Worm (Caenorhabditis elegans) whole organism, late embryonic: ENCODE data around the gene F36H5.10.

Experiments
- C08G9.2 ChIP-seq: sonication (generic microtip); optimal IDR thresholded peaks from 2 replicates; lab custom pipeline; 2016; ENCODE audit warnings: mild to moderate bottlenecking, missing genetic modification characterization, moderate library complexity, missing compliant biosample characterization
- C38D4.7 ChIP-seq: fragments of 200-800 bp; sonication (Bioruptor generic); optimal IDR thresholded peaks from 2 replicates; lab custom pipeline; 2018; ENCODE audit warnings: mild to moderate bottlenecking, missing genetic modification characterization, moderate library complexity, missing compliant biosample characterization
- K02D7.2 ChIP-seq: sonication (generic microtip); optimal IDR thresholded peaks from 2 replicates; lab custom pipeline; 2017; ENCODE audit warnings: mild to moderate bottlenecking, missing genetic modification characterization, missing compliant biosample characterization
- K09A11.1 ChIP-seq: sonication (generic microtip); optimal IDR thresholded peaks from 2 replicates; lab custom pipeline; 2017; ENCODE audit warnings: antibody characterized with exemption, mild to moderate bottlenecking, missing genetic modification characterization, missing compliant biosample characterization; ENCODE audit not compliant: insufficient read depth
- T23F11.4 ChIP-seq: fragments of 200-800 bp; sonication (Bioruptor generic); optimal IDR thresholded peaks from 2 replicates; lab custom pipeline; 2018; ENCODE audit warnings: mild to moderate bottlenecking, missing genetic modification characterization, missing compliant biosample characterization
- Y22D7AL.16 ChIP-seq: sonication (generic microtip); optimal IDR thresholded peaks from 2 replicates; lab custom pipeline; 2016; ENCODE audit warnings: missing genetic modification characterization, missing compliant biosample characterization
- ama-1 ChIP-seq: fragments of 150-350 bp; optimal IDR thresholded peaks from 2 replicates; lab custom pipeline; 2014
- ceh-14 ChIP-seq: sonication (generic microtip); optimal IDR thresholded peaks from 2 replicates; lab custom pipeline; 2016; ENCODE audit warnings: missing genotype, missing genetic modification characterization, missing compliant biosample characterization
- ceh-18 ChIP-seq: sonication (generic microtip); optimal IDR thresholded peaks from 2 replicates; lab custom pipeline; 2016; ENCODE audit warnings: missing genetic modification characterization, missing compliant biosample characterization
- ceh-22 ChIP-seq: sonication (generic microtip); optimal IDR thresholded peaks from 2 replicates; lab custom pipeline; 2017; ENCODE audit warnings: missing biosample characterization, missing genetic modification characterization
- ceh-30 ChIP-seq: fragments of 150-350 bp; optimal IDR thresholded peaks from 2 replicates; lab custom pipeline; 2014; ENCODE audit warnings: missing biosample characterization, missing genetic modification characterization
- ceh-31 ChIP-seq: sonication (generic microtip); optimal IDR thresholded peaks from 2 replicates; lab custom pipeline; 2016; ENCODE audit warnings: missing genetic modification characterization, missing compliant biosample characterization
- ceh-45 ChIP-seq: fragments of 200-800 bp; sonication (Bioruptor generic); IDR thresholded peaks from 2 replicates; pipeline ENCODE4 v1.3.6; 2022; ENCODE audit warnings: missing genetic modification reagents, missing genetic modification characterization, missing compliant biosample characterization
- ceh-48 ChIP-seq: sonication (generic microtip); optimal IDR thresholded peaks from 2 replicates; lab custom pipeline; 2016; ENCODE audit warnings: missing genetic modification characterization, inconsistent platforms, missing compliant biosample characterization
- ceh-9 ChIP-seq: sonication (generic microtip); optimal IDR thresholded peaks from 2 replicates; lab custom pipeline; 2016; ENCODE audit warnings: mild to moderate bottlenecking, missing genetic modification characterization, inconsistent platforms, missing compliant biosample characterization
- che-1 ChIP-seq: sonication (generic microtip); optimal IDR thresholded peaks from 2 replicates; lab custom pipeline; 2016; ENCODE audit warnings: mild to moderate bottlenecking, missing genetic modification characterization, missing compliant biosample characterization
- dve-1 ChIP-seq: sonication (generic microtip); optimal IDR thresholded peaks from 2 replicates; lab custom pipeline; 2017; ENCODE audit warnings: antibody characterized with exemption, mild to moderate bottlenecking, missing genetic modification characterization, missing compliant biosample characterization
- elt-4 ChIP-seq: sonication (generic microtip); optimal IDR thresholded peaks from 2 replicates; lab custom pipeline; 2016; ENCODE audit warnings: missing genetic modification characterization, missing compliant biosample characterization
- eyg-1 ChIP-seq: sonication (generic microtip); optimal IDR thresholded peaks from 2 replicates; lab custom pipeline; 2016; ENCODE audit warnings: missing genotype, missing genetic modification characterization, missing compliant biosample characterization
- fax-1 ChIP-seq: sonication (generic microtip); optimal IDR thresholded peaks from 2 replicates; lab custom pipeline; 2016; ENCODE audit warnings: missing genotype, missing genetic modification characterization, missing compliant biosample characterization
- fkh-10 ChIP-seq: fragments of 150-350 bp; optimal IDR thresholded peaks from 2 replicates; lab custom pipeline; 2014; ENCODE audit warnings: missing biosample characterization, missing genetic modification reagents, missing genetic modification characterization
- hlh-13 ChIP-seq: fragments of 200-800 bp; sonication (Bioruptor generic); optimal IDR thresholded peaks from 2 replicates; lab custom pipeline; 2018; ENCODE audit warnings: mild to moderate bottlenecking, missing genetic modification characterization, missing compliant biosample characterization
- hlh-15 ChIP-seq: sonication (generic microtip); optimal IDR thresholded peaks from 2 replicates; lab custom pipeline; 2016; ENCODE audit warnings: missing genetic modification characterization, missing compliant biosample characterization
- hlh-30 ChIP-seq: sonication (generic microtip); optimal IDR thresholded peaks from 2 replicates; lab custom pipeline; 2017; ENCODE audit warnings: antibody characterized with exemption, missing genetic modification characterization, missing compliant biosample characterization; ENCODE audit not compliant: insufficient read depth
- hlh-6 ChIP-seq: sonication (generic microtip); optimal IDR thresholded peaks from 2 replicates; lab custom pipeline; 2016; ENCODE audit warnings: missing genotype, missing genetic modification characterization, missing compliant biosample characterization
- madf-2 ChIP-seq: sonication (generic microtip); optimal IDR thresholded peaks from 2 replicates; lab custom pipeline; 2017; ENCODE audit warnings: missing genetic modification characterization, missing compliant biosample characterization
- mec-3 ChIP-seq: sonication (generic microtip); optimal IDR thresholded peaks from 2 replicates; lab custom pipeline; 2016; ENCODE audit warnings: borderline replicate concordance, missing genetic modification characterization, missing compliant biosample characterization
- nfya-1 ChIP-seq: sonication (generic microtip); optimal IDR thresholded peaks from 2 replicates; lab custom pipeline; 2017; ENCODE audit warnings: missing genetic modification characterization, mild to moderate bottlenecking, missing compliant biosample characterization, antibody characterized with exemption, moderate library complexity
- nhr-232 ChIP-seq: sonication (generic microtip); optimal IDR thresholded peaks from 2 replicates; lab custom pipeline; 2016; ENCODE audit warnings: missing genetic modification characterization, missing compliant biosample characterization
- pag-3 ChIP-seq: sonication (generic microtip); optimal IDR thresholded peaks from 2 replicates; lab custom pipeline; 2016; ENCODE audit warnings: missing compliant biosample characterization, missing genetic modification characterization, borderline replicate concordance
- pat-9 ChIP-seq: fragments of 200-800 bp; sonication (Bioruptor generic); optimal IDR thresholded peaks from 2 replicates; lab custom pipeline; 2018; ENCODE audit warnings: mild to moderate bottlenecking, missing genetic modification characterization, moderate library complexity, missing compliant biosample characterization
- pax-1 ChIP-seq: fragments of 150-350 bp; optimal IDR thresholded peaks from 2 replicates; lab custom pipeline; 2014; ENCODE audit warnings: missing biosample characterization, missing genetic modification characterization
- pha-4 ChIP-seq: fragments of 150-350 bp; optimal IDR thresholded peaks from 2 replicates; lab custom pipeline; 2018; ENCODE audit warnings: missing biosample characterization, missing genetic modification reagents, missing genetic modification characterization
- pqm-1 ChIP-seq: sonication (generic microtip); optimal IDR thresholded peaks from 2 replicates; lab custom pipeline; 2016; ENCODE audit warnings: missing genetic modification characterization, missing compliant biosample characterization
- rnt-1 ChIP-seq: sonication (generic microtip); optimal IDR thresholded peaks from 2 replicates; lab custom pipeline; 2016; ENCODE audit warnings: missing genetic modification characterization, missing compliant biosample characterization
- sox-2 ChIP-seq: fragments of 200-800 bp; sonication (Bioruptor generic); IDR thresholded peaks from 2 replicates; pipeline ENCODE4 v1.3.6; 2022; ENCODE audit warnings: missing genetic modification reagents, missing genetic modification characterization, missing compliant biosample characterization
- syd-9 ChIP-seq: sonication (generic microtip); optimal IDR thresholded peaks from 2 replicates; lab custom pipeline; 2016; ENCODE audit warnings: mild to moderate bottlenecking, missing genetic modification characterization, moderate library complexity, missing compliant biosample characterization
- ttx-3 ChIP-seq: sonication (generic microtip); optimal IDR thresholded peaks from 2 replicates; lab custom pipeline; 2016; ENCODE audit warnings: missing genetic modification reagents, missing genetic modification characterization, missing compliant biosample characterization
- unc-86 ChIP-seq: sonication (generic microtip); optimal IDR thresholded peaks from 2 replicates; lab custom pipeline; 2016; ENCODE audit warnings: missing genetic modification characterization, missing compliant biosample characterization
- zip-5 ChIP-seq: sonication (generic microtip); optimal IDR thresholded peaks from 2 replicates; lab custom pipeline; 2016; ENCODE audit warnings: missing genetic modification characterization, missing compliant biosample characterization
- ztf-16 ChIP-seq: sonication (generic microtip); optimal IDR thresholded peaks from 2 replicates; lab custom pipeline; 2017; ENCODE audit warnings: missing genetic modification characterization, missing compliant biosample characterization

The F36H5.10 gene

ce11 chrII:1784799-1785198 is 27.7 kb downstream of the F36H5.10 start, which contains the start of gene C08F1.11:
TSS of gene C08F1.11 (minus strand) at chrII:1784899.
- TF ChIP-seq zip-5 (no peak), syd-9 (tag; lab: Kevin White, UChicago) (no peak), hlh-13 (GFP tag; lab: Kevin White, UChicago) (no peak)

- TF ChIP-seq ama-1 (lab: Kevin White, UChicago) = no peak
- TF ChIP-seq zip-5 = no peak
- TF ChIP-seq pqm-1 = no peak
- TF ChIP-seq nfya-1 (tag; lab: Kevin White, UChicago) = no peak
- no peak for TF ChIP-seq eyg-1 (tag; lab: Kevin White, UChicago)
- no peak for TF ChIP-seq ceh-18 (tag; lab: Kevin White, UChicago)
- TF ChIP-seq rnt-1 (tag; lab: Kevin White, UChicago) = no peak
- no peak for TF ChIP-seq hlh-15 (tag; lab: Kevin White, UChicago)
- TF ChIP-seq C38D4.7 = no peak
- no peak for TF ChIP-seq pag-3 (tag; lab: Kevin White, UChicago)
- no peak for TF ChIP-seq pha-4 (tag; lab: Kevin White, UChicago)
- TF ChIP-seq mec-3 (tag; lab: Kevin White, UChicago) = no peak
- TF ChIP-seq ceh-31 (tag; lab: Kevin White, UChicago) = no peak
- TF ChIP-seq K09A11.1 (tag; lab: Kevin White, UChicago) = no peak
- no peak for TF ChIP-seq hlh-13 (GFP tag; lab: Kevin White, UChicago)
- no peak for TF ChIP-seq Y22D7AL.16 (tag; lab: Kevin White, UChicago)
- no peak for TF ChIP-seq pat-9
- TF ChIP-seq unc-86 (tag; lab: Kevin White, UChicago) = no peak
- TF ChIP-seq C08G9.2 (tag; lab: Kevin White, UChicago) = no peak
- no peak for TF ChIP-seq hlh-6 (tag; lab: Kevin White, UChicago)
Observed at ce11 chrII:1786209-1786608, 29.1 kb downstream of the F36H5.10 start, which contains the start of gene C08F1.10. TSS of gene C08F1.10 (minus strand) at chrII:1786309.

ce11 chrII:1787208-1787607 is 30.1 kb downstream of the F36H5.10 start:
- no peak for TF ChIP-seq ceh-48
- TF ChIP-seq elt-4 (tag; lab: Kevin White, UChicago) = no peak
- TF ChIP-seq K02D7.2 (tag; lab: Kevin White, UChicago) = no peak
- TF ChIP-seq ztf-16 (tag; lab: Kevin White, UChicago) = no peak
- TF ChIP-seq nfya-1 (tag; lab: Kevin White, UChicago) = no peak
- no peak for TF ChIP-seq K09A11.1 (tag; lab: Kevin White, UChicago)
- no peak for TF ChIP-seq hlh-15 (tag; lab: Kevin White, UChicago)
- no peak for TF ChIP-seq mec-3 (tag; lab: Kevin White, UChicago)
- TF ChIP-seq ceh-30 (tag; lab: Kevin White, UChicago) = no peak
- no peak for TF ChIP-seq fax-1 (tag; lab: Kevin White, UChicago)
- no peak for TF ChIP-seq ceh-45 (GFP tag; lab: Robert Waterston, UW)
- TF ChIP-seq hlh-30 = no peak
- no peak for TF ChIP-seq sox-2 (GFP tag; lab: Robert Waterston, UW)
- TF ChIP-seq T23F11.4 = no peak
- no peak for TF ChIP-seq ceh-9 (tag; lab: Kevin White, UChicago)
- TF ChIP-seq pqm-1 = no peak
- no peak for TF ChIP-seq ceh-31 (tag; lab: Kevin White, UChicago)
- no peak for TF ChIP-seq ceh-14 (tag; lab: Kevin White, UChicago)
- no peak for TF ChIP-seq Y22D7AL.16 (tag; lab: Kevin White, UChicago)

- TF ChIP-seq K09A11.1 (tag; lab: Kevin White, UChicago) (no peak), nfya-1 (tag; lab: Kevin White, UChicago) (no peak), nhr-232 (no peak), hlh-15 (tag; lab: Kevin White, UChicago) (no peak), dve-1 (no peak), che-1 (no peak), ceh-22 (tag; lab: Kevin White, UChicago) (no peak), pax-1 (tag; lab: Kevin White, UChicago) (no peak), fkh-10 (GFP tag; lab: Kevin White, UChicago) (no peak), ceh-9 (tag; lab: Kevin White, UChicago) (no peak), ttx-3 (tag; lab: Kevin White, UChicago) (no peak), ztf-16 (tag; lab: Kevin White, UChicago) (no peak), unc-86 (tag; lab: Kevin White, UChicago) (no peak), madf-2 (tag; lab: Kevin White, UChicago) (no peak)
Observed at ce11 chrII:1788087-1788486, 31.0 kb downstream of the F36H5.10 start, which contains the start of the genes C08F1.6 and fbxb-13. TSS of gene C08F1.6 (minus strand) at chrII:1788187. TSS of gene fbxb-13 (plus strand) at chrII:1788277.
